Worm (Caenorhabditis elegans) whole organism, mixed stage, embryonic: ENCODE data around the gene T11B7.5.
A peak's percentile ranks its signal among the peaks of the same experiment; 100 is the strongest.

Source experiments
- M03D4.4 ChIP-seq: sonication (generic microtip); optimal IDR thresholded peaks from 2 replicates; lab custom pipeline; 2017; ENCODE audit warnings: mild to moderate bottlenecking, missing genetic modification characterization, missing compliant biosample characterization
- bed-3 ChIP-seq: fragments of 200-800 bp; sonication (Bioruptor generic); optimal IDR thresholded peaks from 3 replicates; lab custom pipeline; 2018; ENCODE audit warnings: mild to moderate bottlenecking, missing genetic modification characterization, moderate library complexity, missing compliant biosample characterization
- blmp-1 ChIP-seq: fragments of 150-350 bp; optimal IDR thresholded peaks from 2 replicates; lab custom pipeline; 2014; ENCODE audit warnings: missing biosample characterization, missing genetic modification characterization
- ceh-43 ChIP-seq: fragments of 200-800 bp; sonication (Bioruptor generic); optimal IDR thresholded peaks from 2 replicates; lab custom pipeline; 2018; ENCODE audit warnings: mild to moderate bottlenecking, missing genetic modification characterization, moderate library complexity, missing compliant biosample characterization
- cnd-1 ChIP-seq: fragments of 200-800 bp; sonication (Bioruptor generic); optimal IDR thresholded peaks from 2 replicates; lab custom pipeline; 2018; ENCODE audit warnings: mild to moderate bottlenecking, missing genetic modification characterization, missing compliant biosample characterization
- drap-1 ChIP-seq: fragments of 200-800 bp; sonication (Bioruptor generic); optimal IDR thresholded peaks from 3 replicates; lab custom pipeline; 2018; ENCODE audit warnings: mild to moderate bottlenecking, missing genetic modification characterization, missing compliant biosample characterization
- elt-1 ChIP-seq: sonication (generic microtip); optimal IDR thresholded peaks from 2 replicates; lab custom pipeline; 2017; ENCODE audit warnings: missing genetic modification characterization, mild to moderate bottlenecking, missing compliant biosample characterization, antibody characterized with exemption, moderate library complexity, borderline replicate concordance; ENCODE audit not compliant: insufficient read depth
- elt-3 ChIP-seq: fragments of 150-350 bp; optimal IDR thresholded peaks from 2 replicates; lab custom pipeline; 2014; ENCODE audit warnings: missing biosample characterization, missing genetic modification characterization
- flh-1 ChIP-seq: fragments of 200-800 bp; sonication (Bioruptor generic); optimal IDR thresholded peaks from 2 replicates; lab custom pipeline; 2018; ENCODE audit warnings: mild to moderate bottlenecking, missing genetic modification characterization, moderate library complexity, missing compliant biosample characterization
- hlh-1 ChIP-seq: fragments of 150-350 bp; optimal IDR thresholded peaks from 2 replicates; lab custom pipeline; 2014; ENCODE audit warnings: missing biosample characterization, missing genetic modification reagents, missing genetic modification characterization
- lsy-2 ChIP-seq: fragments of 150-350 bp; optimal IDR thresholded peaks from 2 replicates; lab custom pipeline; 2014; ENCODE audit warnings: missing biosample characterization, missing genetic modification characterization
- nhr-2 ChIP-seq: fragments of 150-350 bp; optimal IDR thresholded peaks from 2 replicates; lab custom pipeline; 2014; ENCODE audit warnings: missing biosample characterization, missing genetic modification characterization
- nhr-76 ChIP-seq: sonication (generic microtip); optimal IDR thresholded peaks from 2 replicates; lab custom pipeline; 2017; ENCODE audit warnings: missing biosample characterization, missing genetic modification characterization
- pha-4 ChIP-seq: fragments of 150-350 bp; optimal IDR thresholded peaks from 2 replicates; lab custom pipeline; 2018; ENCODE audit warnings: missing biosample characterization, missing genetic modification reagents, missing genetic modification characterization
- tbx-8 ChIP-seq: fragments of 200-800 bp; sonication (Bioruptor generic); optimal IDR thresholded peaks from 2 replicates; lab custom pipeline; 2018; ENCODE audit warnings: mild to moderate bottlenecking, missing genetic modification characterization, moderate library complexity, missing compliant biosample characterization
- unc-120 ChIP-seq: sonication (generic microtip); optimal IDR thresholded peaks from 2 replicates; lab custom pipeline; 2017; ENCODE audit warnings: missing genetic modification characterization, missing compliant biosample characterization; ENCODE audit not compliant: poor library complexity, severe bottlenecking
- unc-62 ChIP-seq: fragments of 150-350 bp; optimal IDR thresholded peaks from 2 replicates; lab custom pipeline; 2014; ENCODE audit warnings: missing biosample characterization, missing genetic modification reagents, missing genetic modification characterization
- zip-8 ChIP-seq: fragments of 150-350 bp; optimal IDR thresholded peaks from 2 replicates; lab custom pipeline; 2014; ENCODE audit warnings: missing biosample characterization, missing genetic modification characterization

The T11B7.5 gene

ce11 chrIV:8813614-8814013 lies 42.2 kb downstream of the T11B7.5 start, which contains the start of gene exc-5:
TSS of gene exc-5 (minus strand) at chrIV:8813670.
- TF ChIP-seq tbx-8 (no peak), elt-1 (tag; lab: Kevin White, UChicago) (no peak), blmp-1 (tag; lab: Kevin White, UChicago) (no peak), unc-120 (tag; lab: Kevin White, UChicago) (peak; percentile 59), pha-4 (no peak), unc-62 (GFP tag; lab: Kevin White, UChicago) (peak; percentile 11), ceh-43 (GFP tag; lab: Kevin White, UChicago) (no peak), hlh-1 (tag; lab: Kevin White, UChicago) (peak; percentile 87), nhr-76 (no peak), M03D4.4 (tag; lab: Kevin White, UChicago) (no peak), cnd-1 (tag; lab: Kevin White, UChicago) (no peak), bed-3 (GFP tag; lab: Kevin White, UChicago) (no peak), zip-8 (tag; lab: Kevin White, UChicago) (no peak), flh-1 (GFP tag; lab: Kevin White, UChicago) (no peak), lsy-2 (tag; lab: Kevin White, UChicago) (no peak)

ce11 chrIV:8807327-8807726 lies 48.5 kb downstream of the T11B7.5 start:
- TF ChIP-seq nhr-76 (no peak), elt-3 (tag; lab: Kevin White, UChicago) (no peak), tbx-8 (no peak), unc-62 (GFP tag; lab: Kevin White, UChicago) (no peak), drap-1 (GFP tag; lab: Kevin White, UChicago) (no peak), nhr-2 (tag; lab: Kevin White, UChicago) (no peak)
